Worm (Caenorhabditis elegans): Measurements from ENCODE around the gene F10C1.1.

The F10C1.1 gene

DNA sequence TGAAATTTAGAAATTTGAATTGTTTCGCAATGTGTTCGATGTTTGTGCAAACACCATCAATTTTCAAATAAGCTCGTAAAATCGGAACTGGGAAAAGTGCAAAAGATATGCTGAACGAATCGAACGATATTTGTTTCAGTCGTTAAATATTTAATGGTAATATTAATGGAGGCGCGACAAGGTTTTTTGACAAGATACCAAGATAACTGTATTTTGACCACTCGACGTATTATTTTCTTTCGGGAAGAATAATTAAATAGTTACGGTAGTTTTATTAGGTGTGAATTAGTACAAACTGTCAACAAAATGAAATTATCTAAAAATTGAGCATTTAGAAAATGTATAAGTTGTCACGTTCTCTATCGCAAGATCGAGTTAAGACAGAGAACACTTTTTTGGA lies 30.3 kb downstream of the F10C1.1 start:
- TF ChIP-seq zfp-2 (tag; optimal IDR thresholded peaks at IDR 0.05) = no peak
- no peak for TF ChIP-seq ceh-32 (tag; optimal IDR thresholded peaks at IDR 0.05; ENCODE audit: poor library complexity)
- no peak for TF ChIP-seq aly-2 (tag; optimal IDR thresholded peaks at IDR 0.05)
- TF ChIP-seq hif-1 (tag; optimal IDR thresholded peaks at IDR 0.05) = peak in 1 of 2 experiments; percentile 8
- no peak for TF ChIP-seq ceh-28 (tag; optimal IDR thresholded peaks at IDR 0.05)
- TF ChIP-seq unc-39 (tag; optimal IDR thresholded peaks at IDR 0.05) = no peak
- TF ChIP-seq cey-2 (tag; optimal IDR thresholded peaks at IDR 0.05; ENCODE audit: borderline replicate concordance, insufficient read depth) = no peak
- TF ChIP-seq lin-29 (GFP tag; IDR thresholded peaks at IDR 0.05) = no peak
- no peak for TF ChIP-seq snpc-1.2 (GFP tag; IDR thresholded peaks at IDR 0.05)
- no peak for TF ChIP-seq ceh-44 (GFP tag; IDR thresholded peaks at IDR 0.05)
- no peak for TF ChIP-seq T26A8.4 (GFP tag; IDR thresholded peaks at IDR 0.05)
- TF ChIP-seq ceh-20 (GFP tag; IDR thresholded peaks at IDR 0.05) = peak; percentile 22; the same call in 1 of the 2 replicates
- no peak for TF ChIP-seq Y105C5A.15 (GFP tag; IDR thresholded peaks at IDR 0.05)
- no peak for TF ChIP-seq nhr-237 (tag; optimal IDR thresholded peaks at IDR 0.05)
- TF ChIP-seq mes-2 (tag; optimal IDR thresholded peaks at IDR 0.05; ENCODE audit: poor library complexity, severe bottlenecking) = no peak
- no peak for TF ChIP-seq tag-97 (GFP tag; IDR thresholded peaks at IDR 0.05)
- no peak for TF ChIP-seq lin-39 (tag; optimal IDR thresholded peaks at IDR 0.05)
- TF ChIP-seq madf-9 (GFP tag; conservative IDR thresholded peaks at IDR 0.05) = no peak
- no peak for TF ChIP-seq nhr-25 (tag; optimal IDR thresholded peaks at IDR 0.05; ENCODE audit: borderline replicate concordance, insufficient read depth)
- no peak for TF ChIP-seq nhr-48 (tag; optimal IDR thresholded peaks at IDR 0.05)
- no peak for TF ChIP-seq ces-1 (GFP tag; optimal IDR thresholded peaks at IDR 0.05)
- TF ChIP-seq sdz-12 (GFP tag; optimal IDR thresholded peaks at IDR 0.05) = no peak
- TF ChIP-seq ztf-7 (tag; optimal IDR thresholded peaks at IDR 0.05) = no peak
- peak; percentile 9 for TF ChIP-seq pqm-1 (tag; optimal IDR thresholded peaks at IDR 0.05)
- no peak for TF ChIP-seq rbr-2 (tag; optimal IDR thresholded peaks at IDR 0.05)
- TF ChIP-seq dpl-1 (GFP tag; optimal IDR thresholded peaks at IDR 0.05) = no peak
- TF ChIP-seq mdl-1 (tag; optimal IDR thresholded peaks at IDR 0.05) = no peak
- no peak for TF ChIP-seq tra-1 (GFP tag; IDR thresholded peaks at IDR 0.05)
- TF ChIP-seq attf-4 (tag; optimal IDR thresholded peaks at IDR 0.05) = no peak
- no peak for TF ChIP-seq F49E8.2 (tag; optimal IDR thresholded peaks at IDR 0.05; ENCODE audit: borderline replicate concordance)
- TF ChIP-seq mxl-2 (GFP tag; conservative IDR thresholded peaks at IDR 0.05) = no peak
- TF ChIP-seq daf-12 (tag; optimal IDR thresholded peaks at IDR 0.05) = no peak
- TF ChIP-seq lin-15B (tag; optimal IDR thresholded peaks at IDR 0.05) = no peak
- no peak for TF ChIP-seq daf-19 (GFP tag; conservative IDR thresholded peaks at IDR 0.05)
- no peak for TF ChIP-seq daf-8 (GFP tag; IDR thresholded peaks at IDR 0.05)
- TF ChIP-seq zip-11 (GFP tag; IDR thresholded peaks at IDR 0.05) = no peak
- no peak for TF ChIP-seq set-16 (GFP tag; IDR thresholded peaks at IDR 0.05)
- TF ChIP-seq hmg-1.1 (GFP tag; IDR thresholded peaks at IDR 0.05) = no peak
- no peak for TF ChIP-seq vab-7 (GFP tag; IDR thresholded peaks at IDR 0.05)
- no peak for TF ChIP-seq nhr-111 (GFP tag; optimal IDR thresholded peaks at IDR 0.05)
- no peak for TF ChIP-seq F26F4.8 (GFP tag; conservative IDR thresholded peaks at IDR 0.05)
- TF ChIP-seq ceh-62 (tag; optimal IDR thresholded peaks at IDR 0.05) = no peak
- no peak for TF ChIP-seq dmd-6 (GFP tag; IDR thresholded peaks at IDR 0.05)
- TF ChIP-seq saeg-2 (GFP tag; IDR thresholded peaks at IDR 0.05) = no peak
- no peak for TF ChIP-seq F37D6.2 (tag; optimal IDR thresholded peaks at IDR 0.05)
- TF ChIP-seq hlh-11 (tag; optimal IDR thresholded peaks at IDR 0.05) = peak; percentile 21
- no peak for TF ChIP-seq nhr-77 (tag; optimal IDR thresholded peaks at IDR 0.05)
- no peak for TF ChIP-seq ZK337.2 (GFP tag; IDR thresholded peaks at IDR 0.05)
- no peak for TF ChIP-seq fos-1 (tag; optimal IDR thresholded peaks at IDR 0.05)
- TF ChIP-seq fkh-10 (GFP tag; optimal IDR thresholded peaks at IDR 0.05) = no peak
- peak; percentile 70 for TF ChIP-seq dve-1 (tag; optimal IDR thresholded peaks at IDR 0.05; ENCODE audit: insufficient read depth)
- no peak for TF ChIP-seq nhr-41 (GFP tag; IDR thresholded peaks at IDR 0.05)

All from whole organism, L4 larva.